In the genomic region with DNA sequence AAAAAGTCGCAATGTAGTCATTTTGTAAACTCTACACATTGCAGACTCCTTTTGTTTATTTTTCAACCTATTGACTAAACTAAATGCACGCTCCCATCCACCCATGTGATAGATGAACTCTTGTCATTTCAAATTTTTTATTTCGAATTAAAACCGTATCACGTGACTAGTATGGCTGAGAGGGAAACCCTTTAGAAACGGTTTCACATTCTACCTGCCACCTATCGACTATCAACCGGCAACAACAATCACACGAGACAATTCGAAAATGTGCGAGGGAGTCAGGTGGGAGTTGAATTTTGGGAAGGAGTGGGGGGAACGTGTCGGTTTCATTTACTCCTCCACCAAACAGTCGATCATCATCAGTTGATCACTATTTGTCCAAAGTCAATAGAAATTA, we compare ENCODE assay signal across 6 worm cellular contexts.
TF ChIP-seq lines count a peak whose summit lies in the region.

No protein-coding gene starts in this region.

TF ChIP-seq in whole organism, L1 larva, 84 proteins besides CTCF, POLR2A, EP300 and RAD21 (continues in another document):
- TF ChIP-seq lin-35 (GFP tag; optimal IDR thresholded peaks at IDR 0.05; lab: Kevin White, UChicago) (peak in 1 of 2 experiments; percentile 86), mdl-1 (tag; optimal IDR thresholded peaks at IDR 0.05; lab: Kevin White, UChicago) (peak in 1 of 2 experiments; percentile 88), C04F5.9 (tag; optimal IDR thresholded peaks at IDR 0.05; lab: Kevin White, UChicago) (no peak), sox-4 (tag; optimal IDR thresholded peaks at IDR 0.05; lab: Kevin White, UChicago) (no peak), hlh-4 (tag; optimal IDR thresholded peaks at IDR 0.05; lab: Kevin White, UChicago) (no peak), aly-2 (tag; optimal IDR thresholded peaks at IDR 0.05; lab: Kevin White, UChicago) (no peak), nhr-76 (tag; optimal IDR thresholded peaks at IDR 0.05; lab: Kevin White, UChicago) (no peak), xbp-1 (tag; optimal IDR thresholded peaks at IDR 0.05; lab: Kevin White, UChicago) (no peak), ceh-90 (tag; optimal IDR thresholded peaks at IDR 0.05; lab: Kevin White, UChicago) (no peak), zag-1 (tag; optimal IDR thresholded peaks at IDR 0.05; lab: Kevin White, UChicago) (no peak), mab-9 (GFP tag; IDR thresholded peaks at IDR 0.05; lab: Robert Waterston, UW) (no peak), blmp-1 (tag; optimal IDR thresholded peaks at IDR 0.05; lab: Kevin White, UChicago) (peak; percentile 15), C16A3.4 (tag; optimal IDR thresholded peaks at IDR 0.05; lab: Kevin White, UChicago) (peak; percentile 5), fkh-8 (tag; optimal IDR thresholded peaks at IDR 0.05; lab: Kevin White, UChicago) (no peak), nhr-85 (tag; lab: Kevin White, UChicago) (peak; percentile 98)

TF ChIP-seq in whole organism, L2 larva, 48 proteins besides CTCF, POLR2A, EP300 and RAD21 (continues in another document):
- TF ChIP-seq sma-9 (GFP tag; optimal IDR thresholded peaks at IDR 0.05; lab: Kevin White, UChicago), result peak; percentile 93
- no peak for TF ChIP-seq sma-9 (tag; optimal IDR thresholded peaks at IDR 0.05; lab: Kevin White, UChicago)
- peak; percentile 67 for TF ChIP-seq nhr-129 (tag; optimal IDR thresholded peaks at IDR 0.05; lab: Kevin White, UChicago)
- no peak for TF ChIP-seq Y55F3AM.14 (GFP tag; optimal IDR thresholded peaks at IDR 0.05; lab: Kevin White, UChicago)
- TF ChIP-seq F13H6.1 (tag; optimal IDR thresholded peaks at IDR 0.05; lab: Kevin White, UChicago), result peak; percentile 6
- TF ChIP-seq zag-1 (tag; optimal IDR thresholded peaks at IDR 0.05; lab: Kevin White, UChicago), result no peak
- no peak for TF ChIP-seq mbf-1 (tag; optimal IDR thresholded peaks at IDR 0.05; lab: Kevin White, UChicago)
- no peak for TF ChIP-seq R02D3.7 (tag; optimal IDR thresholded peaks at IDR 0.05; lab: Kevin White, UChicago)
- peak; percentile 17 for TF ChIP-seq C34F6.9 (tag; optimal IDR thresholded peaks at IDR 0.05; lab: Kevin White, UChicago)
- TF ChIP-seq snpc-4 (tag; optimal IDR thresholded peaks at IDR 0.05; lab: Kevin White, UChicago), result no peak
- TF ChIP-seq fos-1 (tag; optimal IDR thresholded peaks at IDR 0.05; lab: Kevin White, UChicago), result peak; percentile 27
- peak; percentile 78 for TF ChIP-seq crh-2 (tag; optimal IDR thresholded peaks at IDR 0.05; lab: Kevin White, UChicago)
- TF ChIP-seq ztf-1 (GFP tag; conservative IDR thresholded peaks at IDR 0.05; lab: Robert Waterston, UW), result no peak
- TF ChIP-seq blmp-1 (tag; optimal IDR thresholded peaks at IDR 0.05; lab: Kevin White, UChicago; ENCODE audit: insufficient read depth), result no peak
- no peak for TF ChIP-seq elt-3 (tag; optimal IDR thresholded peaks at IDR 0.05; lab: Kevin White, UChicago)

TF ChIP-seq in whole organism, L3 larva, 47 proteins besides CTCF, POLR2A, EP300 and RAD21:
- TF ChIP-seq nhr-12 (tag; optimal IDR thresholded peaks at IDR 0.05; lab: Kevin White, UChicago) (no peak), ceh-82 (tag; optimal IDR thresholded peaks at IDR 0.05; lab: Kevin White, UChicago) (no peak), mdl-1 (tag; optimal IDR thresholded peaks at IDR 0.05; lab: Kevin White, UChicago) (peak; percentile 44), nhr-11 (tag; optimal IDR thresholded peaks at IDR 0.05; lab: Kevin White, UChicago) (no peak), nhr-43 (tag; optimal IDR thresholded peaks at IDR 0.05; lab: Kevin White, UChicago; ENCODE audit: poor library complexity, severe bottlenecking) (peak; percentile 14), eor-1 (tag; optimal IDR thresholded peaks at IDR 0.05; lab: Kevin White, UChicago) (no peak), pqm-1 (tag; optimal IDR thresholded peaks at IDR 0.05; lab: Kevin White, UChicago) (peak; percentile 81), pha-4 (tag; optimal IDR thresholded peaks at IDR 0.05; lab: Kevin White, UChicago) (peak; percentile 79), elt-2 (tag; optimal IDR thresholded peaks at IDR 0.05; lab: Kevin White, UChicago) (peak; percentile 81), jun-1 (tag; optimal IDR thresholded peaks at IDR 0.05; lab: Kevin White, UChicago) (peak; percentile 2)

TF ChIP-seq in whole organism, L4 larva, 104 proteins besides CTCF, POLR2A, EP300 and RAD21 (continues in another document):
- TF ChIP-seq nhr-102 (tag; optimal IDR thresholded peaks at IDR 0.05; lab: Kevin White, UChicago), result peak; percentile 53
- peak; percentile 68 for TF ChIP-seq nhr-48 (tag; optimal IDR thresholded peaks at IDR 0.05; lab: Kevin White, UChicago)
- TF ChIP-seq nhr-6 (tag; optimal IDR thresholded peaks at IDR 0.05; lab: Kevin White, UChicago), result no peak
- TF ChIP-seq hlh-30 (tag; optimal IDR thresholded peaks at IDR 0.05; lab: Kevin White, UChicago; ENCODE audit: insufficient read depth), result peak; percentile 95
- TF ChIP-seq attf-4 (tag; optimal IDR thresholded peaks at IDR 0.05; lab: Kevin White, UChicago), result no peak
- peak; percentile 53 for TF ChIP-seq mep-1 (tag; optimal IDR thresholded peaks at IDR 0.05; lab: Kevin White, UChicago)
- TF ChIP-seq unc-130 (GFP tag; optimal IDR thresholded peaks at IDR 0.05; lab: Kevin White, UChicago), result no peak
- TF ChIP-seq ztf-7 (tag; optimal IDR thresholded peaks at IDR 0.05; lab: Kevin White, UChicago), result no peak
- no peak for TF ChIP-seq ceh-62 (tag; optimal IDR thresholded peaks at IDR 0.05; lab: Kevin White, UChicago)
- peak; percentile 59 for TF ChIP-seq php-3 (GFP tag; IDR thresholded peaks at IDR 0.05; lab: Robert Waterston, UW)
- TF ChIP-seq nhr-41 (GFP tag; IDR thresholded peaks at IDR 0.05; lab: Robert Waterston, UW), result no peak
- TF ChIP-seq tag-97 (GFP tag; IDR thresholded peaks at IDR 0.05; lab: Robert Waterston, UW), result no peak
- TF ChIP-seq hlh-11 (tag; optimal IDR thresholded peaks at IDR 0.05; lab: Kevin White, UChicago), result peak; percentile 81
- no peak for TF ChIP-seq lin-38 (GFP tag; IDR thresholded peaks at IDR 0.05; lab: Robert Waterston, UW)
- no peak for TF ChIP-seq arid-1 (GFP tag; conservative IDR thresholded peaks at IDR 0.05; lab: Robert Waterston, UW)
- peak; percentile 14 for TF ChIP-seq T20F7.1 (GFP tag; optimal IDR thresholded peaks at IDR 0.05; lab: Kevin White, UChicago)
- TF ChIP-seq R02D3.7 (tag; optimal IDR thresholded peaks at IDR 0.05; lab: Kevin White, UChicago), result no peak
- TF ChIP-seq nhr-77 (tag; optimal IDR thresholded peaks at IDR 0.05; lab: Kevin White, UChicago), result peak; percentile 57

TF ChIP-seq in whole organism, late embryonic, 69 proteins besides CTCF, POLR2A, EP300 and RAD21:
- TF ChIP-seq sox-4 (tag; optimal IDR thresholded peaks at IDR 0.05; lab: Kevin White, UChicago) (no peak), hlh-30 (tag; optimal IDR thresholded peaks at IDR 0.05; lab: Kevin White, UChicago; ENCODE audit: insufficient read depth) (peak; percentile 68)

TF ChIP-seq in whole organism, young adult, 124 proteins besides CTCF, POLR2A, EP300 and RAD21:
- TF ChIP-seq B0336.3 (GFP tag; IDR thresholded peaks at IDR 0.05; lab: Robert Waterston, UW) (peak; percentile 34; the same call in 1 of the 2 replicates), Y53F4B.3 (GFP tag; IDR thresholded peaks at IDR 0.05; lab: Robert Waterston, UW) (no peak), lin-26 (GFP tag; IDR thresholded peaks at IDR 0.05; lab: Robert Waterston, UW) (peak; percentile 54; the same call in 1 of the 2 replicates), let-607 (tag; optimal IDR thresholded peaks at IDR 0.05; lab: Kevin White, UChicago) (peak in 1 of 2 experiments; percentile 5), lin-40 (tag; optimal IDR thresholded peaks at IDR 0.05; lab: Kevin White, UChicago) (peak; percentile 65), ztf-18 (tag; optimal IDR thresholded peaks at IDR 0.05; lab: Kevin White, UChicago) (no peak), chd-7 (tag; optimal IDR thresholded peaks at IDR 0.05; lab: Kevin White, UChicago) (peak; percentile 14), attf-5 (GFP tag; optimal IDR thresholded peaks at IDR 0.05; lab: Kevin White, UChicago) (peak; percentile 70), F23B12.7 (tag; optimal IDR thresholded peaks at IDR 0.05; lab: Kevin White, UChicago; ENCODE audit: insufficient read depth) (peak; percentile 18), cebp-1 (GFP tag; IDR thresholded peaks at IDR 0.05; lab: Robert Waterston, UW) (0 out of 2 replicates have a peak, but pooled peaks have one; percentile 20), cebp-1 (tag; optimal IDR thresholded peaks at IDR 0.05; lab: Kevin White, UChicago) (peak; percentile 82), F10E7.11 (tag; optimal IDR thresholded peaks at IDR 0.05; lab: Kevin White, UChicago) (no peak), nhr-90 (tag; optimal IDR thresholded peaks at IDR 0.05; lab: Kevin White, UChicago) (peak; percentile 24), egl-44 (GFP tag; IDR thresholded peaks at IDR 0.05; lab: Robert Waterston, UW) (0 out of 2 replicates have a peak, but pooled peaks have one; percentile 45), pha-4 (tag; optimal IDR thresholded peaks at IDR 0.05; lab: Kevin White, UChicago) (peak; percentile 73), unc-62 (GFP tag; optimal IDR thresholded peaks at IDR 0.05; lab: Kevin White, UChicago) (peak; percentile 70), atf-7 (tag; optimal IDR thresholded peaks at IDR 0.05; lab: Kevin White, UChicago) (peak; percentile 31), tbp1 (GFP tag; optimal IDR thresholded peaks at IDR 0.05; lab: Kevin White, UChicago) (peak; percentile 29), Y79H2A.3 (GFP tag; conservative IDR thresholded peaks at IDR 0.05; lab: Robert Waterston, UW) (no peak), somi-1 (GFP tag; optimal IDR thresholded peaks at IDR 0.05; lab: Kevin White, UChicago) (peak; percentile 76), nhr-80 (tag; optimal IDR thresholded peaks at IDR 0.05; lab: Kevin White, UChicago) (peak; percentile 87), ztf-26 (tag; optimal IDR thresholded peaks at IDR 0.05; lab: Kevin White, UChicago) (peak; percentile 72), ama-1 (optimal IDR thresholded peaks at IDR 0.05; lab: Kevin White, UChicago) (no peak), ama-1 (GFP tag; optimal IDR thresholded peaks at IDR 0.05; lab: Kevin White, UChicago) (no peak)
TF ChIP-seq in whole organism, young adult: peak in this region for 17.
